Worm (Caenorhabditis elegans) whole organism, late embryonic: ENCODE results near the gene lelo-2.
A peak's percentile ranks its signal among the peaks of the same experiment; 100 is the strongest.
"Not testable (repeated sequence)": the region's sequence is repeated elsewhere in the genome, so short reads cannot be mapped to it uniquely, and the experiment has no call there.

Experiments
- K09A11.1 ChIP-seq: sonication (generic microtip); optimal IDR thresholded peaks from 2 replicates; lab custom pipeline; 2017; ENCODE audit warnings: antibody characterized with exemption, mild to moderate bottlenecking, missing genetic modification characterization, missing compliant biosample characterization; ENCODE audit not compliant: insufficient read depth
- T23F11.4 ChIP-seq: fragments of 200-800 bp; sonication (Bioruptor generic); optimal IDR thresholded peaks from 2 replicates; lab custom pipeline; 2018; ENCODE audit warnings: mild to moderate bottlenecking, missing genetic modification characterization, missing compliant biosample characterization
- ahr-1 ChIP-seq: sonication (generic microtip); optimal IDR thresholded peaks from 2 replicates; lab custom pipeline; 2016; ENCODE audit warnings: missing genetic modification characterization, missing compliant biosample characterization
- ama-1 ChIP-seq: fragments of 150-350 bp; optimal IDR thresholded peaks from 2 replicates; lab custom pipeline; 2014
- ceh-14 ChIP-seq: sonication (generic microtip); optimal IDR thresholded peaks from 2 replicates; lab custom pipeline; 2016; ENCODE audit warnings: missing genotype, missing genetic modification characterization, missing compliant biosample characterization
- ceh-18 ChIP-seq: sonication (generic microtip); optimal IDR thresholded peaks from 2 replicates; lab custom pipeline; 2016; ENCODE audit warnings: missing genetic modification characterization, missing compliant biosample characterization
- ceh-19 ChIP-seq: fragments of 200-800 bp; sonication (Bioruptor generic); optimal IDR thresholded peaks from 2 replicates; lab custom pipeline; 2018; ENCODE audit warnings: mild to moderate bottlenecking, missing genetic modification characterization, missing compliant biosample characterization
- ceh-24 ChIP-seq: sonication (generic microtip); optimal IDR thresholded peaks from 2 replicates; lab custom pipeline; 2016; ENCODE audit warnings: mild to moderate bottlenecking, missing genetic modification characterization, missing compliant biosample characterization
- ceh-45 ChIP-seq: fragments of 200-800 bp; sonication (Bioruptor generic); IDR thresholded peaks from 2 replicates; pipeline ENCODE4 v1.3.6; 2022; ENCODE audit warnings: missing genetic modification reagents, missing genetic modification characterization, missing compliant biosample characterization
- ceh-48 ChIP-seq: sonication (generic microtip); optimal IDR thresholded peaks from 2 replicates; lab custom pipeline; 2016; ENCODE audit warnings: missing genetic modification characterization, inconsistent platforms, missing compliant biosample characterization
- ceh-9 ChIP-seq: sonication (generic microtip); optimal IDR thresholded peaks from 2 replicates; lab custom pipeline; 2016; ENCODE audit warnings: mild to moderate bottlenecking, missing genetic modification characterization, inconsistent platforms, missing compliant biosample characterization
- che-1 ChIP-seq: sonication (generic microtip); optimal IDR thresholded peaks from 2 replicates; lab custom pipeline; 2016; ENCODE audit warnings: mild to moderate bottlenecking, missing genetic modification characterization, missing compliant biosample characterization
- dmd-4 ChIP-seq: sonication (generic microtip); optimal IDR thresholded peaks from 2 replicates; lab custom pipeline; 2016; ENCODE audit warnings: borderline replicate concordance, missing genetic modification characterization, missing compliant biosample characterization
- ets-4 ChIP-seq: sonication (generic microtip); optimal IDR thresholded peaks from 2 replicates; lab custom pipeline; 2016; ENCODE audit warnings: missing genetic modification characterization, missing compliant biosample characterization
- gmeb-2 ChIP-seq: sonication (generic microtip); optimal IDR thresholded peaks from 2 replicates; lab custom pipeline; 2016; ENCODE audit warnings: missing genetic modification characterization, inconsistent platforms, missing compliant biosample characterization
- hlh-30 ChIP-seq: sonication (generic microtip); optimal IDR thresholded peaks from 2 replicates; lab custom pipeline; 2017; ENCODE audit warnings: antibody characterized with exemption, missing genetic modification characterization, missing compliant biosample characterization; ENCODE audit not compliant: insufficient read depth
- hlh-8 ChIP-seq: sonication (generic microtip); optimal IDR thresholded peaks from 2 replicates; lab custom pipeline; 2016; ENCODE audit warnings: missing genotype, missing genetic modification characterization, missing compliant biosample characterization
- lin-11 ChIP-seq: fragments of 200-800 bp; sonication (Bioruptor generic); optimal IDR thresholded peaks from 2 replicates; lab custom pipeline; 2018; ENCODE audit warnings: mild to moderate bottlenecking, missing genetic modification characterization, missing compliant biosample characterization
- mec-3 ChIP-seq: sonication (generic microtip); optimal IDR thresholded peaks from 2 replicates; lab custom pipeline; 2016; ENCODE audit warnings: borderline replicate concordance, missing genetic modification characterization, missing compliant biosample characterization
- nhr-11 ChIP-seq: fragments of 150-350 bp; optimal IDR thresholded peaks from 2 replicates; lab custom pipeline; 2014; ENCODE audit warnings: missing biosample characterization, missing genetic modification characterization
- pag-3 ChIP-seq: sonication (generic microtip); optimal IDR thresholded peaks from 2 replicates; lab custom pipeline; 2016; ENCODE audit warnings: missing compliant biosample characterization, missing genetic modification characterization, borderline replicate concordance
- pha-2 ChIP-seq: sonication (generic microtip); optimal IDR thresholded peaks from 2 replicates; lab custom pipeline; 2017; ENCODE audit warnings: mild to moderate bottlenecking, missing genetic modification characterization, missing compliant biosample characterization
- pha-4 ChIP-seq: fragments of 150-350 bp; optimal IDR thresholded peaks from 2 replicates; lab custom pipeline; 2018; ENCODE audit warnings: missing biosample characterization, missing genetic modification reagents, missing genetic modification characterization
- pros-1 ChIP-seq: fragments of 150-350 bp; optimal IDR thresholded peaks from 2 replicates; lab custom pipeline; 2014; ENCODE audit warnings: missing biosample characterization, missing genetic modification reagents, missing genetic modification characterization
- ref-2 ChIP-seq: sonication (generic microtip); optimal IDR thresholded peaks from 2 replicates; lab custom pipeline; 2016; ENCODE audit warnings: missing genetic modification characterization, missing compliant biosample characterization
- sdc-2 ChIP-seq: sonication (generic microtip); optimal IDR thresholded peaks from 2 replicates; lab custom pipeline; 2016; ENCODE audit warnings: missing genotype, missing genetic modification characterization, missing compliant biosample characterization
- sox-2 ChIP-seq: fragments of 200-800 bp; sonication (Bioruptor generic); IDR thresholded peaks from 2 replicates; pipeline ENCODE4 v1.3.6; 2022; ENCODE audit warnings: missing genetic modification reagents, missing genetic modification characterization, missing compliant biosample characterization
- sox-4 ChIP-seq: sonication (generic microtip); optimal IDR thresholded peaks from 2 replicates; lab custom pipeline; 2017; ENCODE audit warnings: mild to moderate bottlenecking, missing genetic modification characterization, inconsistent platforms, missing compliant biosample characterization
- tbx-7 ChIP-seq: sonication (generic microtip); optimal IDR thresholded peaks from 2 replicates; lab custom pipeline; 2016; ENCODE audit warnings: missing genotype, missing genetic modification characterization, missing compliant biosample characterization
- ttx-3 ChIP-seq: sonication (generic microtip); optimal IDR thresholded peaks from 2 replicates; lab custom pipeline; 2016; ENCODE audit warnings: missing genetic modification reagents, missing genetic modification characterization, missing compliant biosample characterization
- unc-3 ChIP-seq, 2 experiments: fragments of 200-800 bp in 1 of 2; sonication (Bioruptor generic) in 1 of 2; sonication (generic microtip) in 1 of 2; conservative IDR thresholded peaks in 1 of 2; optimal IDR thresholded peaks in 1 of 2; 2 replicates each; pipeline versions ENCODE4 v1.3.6 to Lab custom; 2016 to 2022; ENCODE audit warnings: missing compliant biosample characterization in 2 of 2, missing genetic modification characterization in 2 of 2, missing genetic modification reagents in 1 of 2
- unc-42 ChIP-seq: sonication (generic microtip); optimal IDR thresholded peaks from 2 replicates; lab custom pipeline; 2016; ENCODE audit warnings: missing genotype, missing genetic modification characterization, missing compliant biosample characterization
- unc-55 ChIP-seq: sonication (generic microtip); optimal IDR thresholded peaks from 2 replicates; lab custom pipeline; 2017; ENCODE audit warnings: missing biosample characterization, missing genetic modification reagents, missing genetic modification characterization
- zip-5 ChIP-seq: sonication (generic microtip); optimal IDR thresholded peaks from 2 replicates; lab custom pipeline; 2016; ENCODE audit warnings: missing genetic modification characterization, missing compliant biosample characterization

lelo-2 gene

ce11 chrIII:1384092-1384491 lies 42.9 kb downstream of the lelo-2 start, which contains the start of the genes fbxa-138 and Y82E9BR.5:
Gene fbxa-138 (minus strand): TSS chrIII:1384252.
Gene Y82E9BR.5 (plus strand): TSS chrIII:1384370.
- TF ChIP-seq pha-2 (tag; lab: Kevin White, UChicago) (no peak), pag-3 (tag; lab: Kevin White, UChicago) (no peak), sdc-2 (no peak), pha-4 (no peak), mec-3 (no peak), ceh-19 (GFP tag; lab: Kevin White, UChicago) (no peak), unc-3 (GFP tag; conservative IDR thresholded peaks at IDR 0.05; lab: Robert Waterston, UW) (no peak), unc-3 (tag; optimal IDR thresholded peaks at IDR 0.05; lab: Kevin White, UChicago) (no peak), gmeb-2 (tag; lab: Kevin White, UChicago) (no peak), ets-4 (tag; lab: Kevin White, UChicago) (no peak), lin-11 (tag; lab: Kevin White, UChicago) (no peak), zip-5 (tag; lab: Kevin White, UChicago) (no peak), T23F11.4 (no peak), ceh-18 (tag; lab: Kevin White, UChicago) (no peak), nhr-11 (no peak), ahr-1 (tag; lab: Kevin White, UChicago) (no peak), ceh-14 (tag; lab: Kevin White, UChicago) (no peak), K09A11.1 (tag; lab: Kevin White, UChicago) (no peak), sox-4 (no peak), ceh-24 (no peak)

DNA sequence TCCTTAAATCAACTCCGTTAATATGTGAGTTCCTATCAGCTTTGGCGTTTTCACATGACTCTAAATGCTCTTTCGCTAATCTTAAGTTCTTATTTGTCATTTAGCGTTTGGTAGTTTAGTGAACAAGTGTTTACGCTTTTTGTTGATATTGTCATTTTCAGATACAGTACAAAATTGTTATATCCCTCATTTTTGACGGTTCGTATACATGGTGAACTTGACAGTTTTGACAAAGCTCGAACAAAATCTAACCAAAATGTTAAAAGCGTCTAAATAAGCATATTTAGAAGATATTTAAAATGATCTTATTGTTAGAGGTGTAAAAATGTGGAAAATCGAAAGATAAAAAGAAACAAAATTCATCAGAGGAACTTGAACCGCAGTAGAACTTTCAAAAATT lies 43.5 kb downstream of the lelo-2 start:
- TF ChIP-seq ttx-3 (tag; lab: Kevin White, UChicago): no peak

- TF ChIP-seq dmd-4 (tag; lab: Kevin White, UChicago) (no peak), hlh-30 (peak; percentile 0), ceh-24 (no peak)
Measured at ce11 chrIII:1380535-1381274, 46.3 kb downstream of the lelo-2 start, which contains the start of the genes pals-21 and Y82E9BR.6. Gene pals-21 (minus strand): TSS chrIII:1380635. Gene Y82E9BR.6 (plus strand): TSS chrIII:1381224.

- not testable (repeated sequence) for TF ChIP-seq hlh-30; unc-42 (tag; lab: Kevin White, UChicago); dmd-4 (tag; lab: Kevin White, UChicago)
- TF ChIP-seq, all 69 proteins: peak for 0; not testable (repeated sequence) for 69
Measured at ce11 chrIII:1377903-1378302, 49.1 kb downstream of the lelo-2 start, which contains the start of gene pals-40. Gene pals-40 (minus strand): TSS chrIII:1378003.

DNA sequence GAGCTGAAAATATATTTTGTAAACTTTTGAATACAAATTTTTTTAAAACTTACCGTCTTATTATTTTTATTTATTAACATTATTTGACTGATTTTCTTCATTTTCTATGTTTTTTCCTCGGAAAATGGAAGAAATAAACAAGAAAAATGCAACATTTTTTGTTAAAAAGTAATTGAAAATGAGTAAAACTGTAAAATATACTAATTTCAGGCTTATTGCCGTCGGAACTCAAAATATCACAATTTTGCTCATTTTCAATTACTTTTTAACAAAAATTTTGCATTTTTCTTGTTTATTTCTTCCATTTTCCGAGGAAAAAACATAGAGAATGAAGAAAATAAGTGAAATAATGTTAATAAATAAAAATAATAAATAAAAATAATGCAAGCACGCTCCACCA lies 51.5 kb downstream of the lelo-2 start, which contains the start of gene Y82E9BR.10:
Gene Y82E9BR.10, minus strand, starts transcription at position 101 of the 400 bp plus-strand sequence.
- not testable (repeated sequence) for TF ChIP-seq hlh-30; K09A11.1 (tag; lab: Kevin White, UChicago); pha-4

DNA sequence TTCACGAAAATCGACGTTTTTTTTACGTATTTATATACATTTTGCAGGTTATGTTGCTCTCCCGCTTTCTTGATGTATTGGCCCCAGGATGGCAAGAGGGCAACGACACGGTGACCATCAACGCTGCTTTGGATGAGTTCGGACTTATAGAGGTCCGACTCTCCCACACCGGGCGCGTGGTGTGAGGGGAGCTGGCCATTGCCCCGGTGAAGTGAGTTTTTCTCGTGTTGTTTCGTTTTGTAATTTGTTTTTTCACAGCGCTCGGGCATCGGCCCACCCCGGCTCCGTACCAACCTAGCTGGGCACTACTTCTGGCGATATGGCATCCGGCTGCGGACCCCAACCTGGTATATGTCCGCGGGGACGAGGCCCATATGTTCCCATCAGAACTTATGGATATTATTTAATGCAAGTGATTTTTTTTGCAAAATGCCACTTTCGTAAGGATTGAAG lies 52.6 kb downstream of the lelo-2 start, which contains the start of gene Y82E9BR.20:
Gene Y82E9BR.20, plus strand, starts transcription at position 51 of the 453 bp plus-strand sequence.
- no peak for TF ChIP-seq hlh-8 (tag; lab: Kevin White, UChicago)
- no peak for TF ChIP-seq pros-1 (tag; lab: Kevin White, UChicago)
- no peak for TF ChIP-seq ama-1
- TF ChIP-seq dmd-4 (tag; lab: Kevin White, UChicago): no peak
- no peak for TF ChIP-seq ceh-9 (tag; lab: Kevin White, UChicago)
- TF ChIP-seq ref-2 (tag; lab: Kevin White, UChicago): no peak
- TF ChIP-seq ceh-45 (GFP tag; lab: Robert Waterston, UW): no peak
- TF ChIP-seq che-1: no peak
- TF ChIP-seq unc-55 (GFP tag; lab: Kevin White, UChicago): no peak
- TF ChIP-seq unc-42 (tag; lab: Kevin White, UChicago): no peak
- TF ChIP-seq ceh-24: no peak
- TF ChIP-seq ceh-48 (tag; lab: Kevin White, UChicago): no peak
- TF ChIP-seq pag-3 (tag; lab: Kevin White, UChicago): no peak
- TF ChIP-seq sox-2 (GFP tag; lab: Robert Waterston, UW): no peak
- no peak for TF ChIP-seq ceh-19 (GFP tag; lab: Kevin White, UChicago)
- TF ChIP-seq tbx-7 (tag; lab: Kevin White, UChicago): no peak
- TF ChIP-seq, all 69 proteins: peak for 0
